Worm (Caenorhabditis elegans): ENCODE measurements around the gene F13E9.16.

- TF ChIP-seq lin-39 (tag; optimal IDR thresholded peaks at IDR 0.05) = no peak
- TF ChIP-seq nhr-28 (tag; optimal IDR thresholded peaks at IDR 0.05) = no peak
- no peak for TF ChIP-seq lsy-2 (tag; optimal IDR thresholded peaks at IDR 0.05)
- no peak for TF ChIP-seq snu-23 (GFP tag; optimal IDR thresholded peaks at IDR 0.05)
- no peak for TF ChIP-seq sup-37 (GFP tag; optimal IDR thresholded peaks at IDR 0.05)
- TF ChIP-seq nhr-11 (tag; optimal IDR thresholded peaks at IDR 0.05) = no peak
These were observed 2.9 kb downstream of the F13E9.16 start, which contains the start of gene F13E9.5 for ce11 chrIV:10884263-10884662.

All from whole organism, L1 larva.